Worm (Caenorhabditis elegans): Measurements from ENCODE around the gene C50E3.12.

ce11 chrV:7634657-7635056 lies 12.8 kb upstream of the C50E3.12 start, which contains the start of gene srd-31:
- TF ChIP-seq nhr-237 (tag; optimal IDR thresholded peaks at IDR 0.05), result no peak
- TF ChIP-seq mdl-1 (tag; optimal IDR thresholded peaks at IDR 0.05), result no peak

All from whole organism, L4 larva.